Fruit fly (Drosophila melanogaster) whole organism, prepupa: Measurements from ENCODE around the gene IP3K2.
A peak's percentile ranks its signal among the peaks of the same experiment; 100 is the strongest.

Experiments
- CG11902 ChIP-seq: fragments of 200-800 bp; sonication (Bioruptor generic); optimal IDR thresholded peaks from 3 replicates; lab custom pipeline; 2016; ENCODE audit warnings: missing biosample characterization, missing genetic modification characterization
- CG32006 ChIP-seq: fragments of 200-800 bp; sonication (Bioruptor generic); optimal IDR thresholded peaks from 3 replicates; lab custom pipeline; 2017; ENCODE audit warnings: missing biosample characterization, mild to moderate bottlenecking, missing genetic modification characterization
- CG7368 ChIP-seq: fragments of 200-800 bp; sonication (Bioruptor generic); optimal IDR thresholded peaks from 3 replicates; lab custom pipeline; 2016; ENCODE audit warnings: missing biosample characterization, missing genetic modification characterization
- CG8632 ChIP-seq: fragments of 200-800 bp; sonication (Bioruptor generic); optimal IDR thresholded peaks from 3 replicates; lab custom pipeline; 2016; ENCODE audit warnings: missing biosample characterization, missing genetic modification characterization
- Ets21C ChIP-seq: fragments of 200-800 bp; sonication (Bioruptor generic); optimal IDR thresholded peaks from 3 replicates; lab custom pipeline; 2016; ENCODE audit warnings: missing biosample characterization, missing genetic modification characterization
- Gug ChIP-seq: fragments of 200-800 bp; sonication (Bioruptor generic); IDR thresholded peaks from 2 replicates; pipeline ENCODE4 v1.3.6; 2022; ENCODE audit warnings: missing biosample characterization, missing genetic modification characterization
- Hr38 ChIP-seq: sonication (Bioruptor generic); optimal IDR thresholded peaks from 2 replicates; lab custom pipeline; 2016; ENCODE audit warnings: missing biosample characterization, missing genetic modification characterization
- dac ChIP-seq: fragments of 200-800 bp; sonication (Bioruptor generic); optimal IDR thresholded peaks from 2 replicates; lab custom pipeline; 2017; ENCODE audit warnings: missing biosample characterization, mild to moderate bottlenecking, missing genetic modification characterization
- ss ChIP-seq, 2 experiments: fragments of 200-800 bp; sonication (Bioruptor generic); optimal IDR thresholded peaks; 2 replicates in 1 of 2; 3 replicates in 1 of 2; lab custom pipeline; 2017 to 2018; ENCODE audit warnings: mild to moderate bottlenecking in 2 of 2, missing biosample characterization in 2 of 2, missing genetic modification characterization in 2 of 2, moderate library complexity in 1 of 2
- vri ChIP-seq: fragments of 200-800 bp; sonication (Bioruptor generic); optimal IDR thresholded peaks from 3 replicates; lab custom pipeline; 2016; ENCODE audit warnings: missing biosample characterization, mild to moderate bottlenecking, missing genetic modification characterization

- TF ChIP-seq vri (peak; percentile 71), CG7368 (GFP tag; lab: Kevin White, UChicago) (no peak), Hr38 (GFP tag; lab: Kevin White, UChicago) (no peak), dac (GFP tag; lab: Kevin White, UChicago) (no peak), CG32006 (GFP tag; lab: Kevin White, UChicago) (no peak), Gug (no peak), Ets21C (no peak), CG8632 (GFP tag; lab: Kevin White, UChicago) (no peak), ss (GFP tag; optimal IDR thresholded peaks at IDR 0.05; lab: Kevin White, UChicago) (peak in 1 of 2 experiments; percentile 30), CG11902 (GFP tag; lab: Kevin White, UChicago) (no peak)
Measured at dm6 chrX:13372512-13372911, 69.1 kb downstream of the IP3K2 start.
